Worm (Caenorhabditis elegans) whole organism, young adult: Measurements from ENCODE around the gene spex-3.

Experiments used
- B0261.1 ChIP-seq: sonication (generic microtip); optimal IDR thresholded peaks from 2 replicates; lab custom pipeline; 2016; ENCODE audit warnings: mild to moderate bottlenecking, missing genetic modification characterization, moderate library complexity, missing compliant biosample characterization
- C06A6.2 ChIP-seq: fragments of 200-800 bp; sonication (Bioruptor generic); conservative IDR thresholded peaks from 2 replicates; pipeline ENCODE4 v1.3.6; 2022; ENCODE audit warnings: missing genetic modification characterization, missing compliant biosample characterization
- C17E4.6 ChIP-seq: fragments of 200-800 bp; sonication (Bioruptor generic); IDR thresholded peaks from 2 replicates; pipeline ENCODE4 v1.3.6; 2022; ENCODE audit warnings: missing genetic modification reagents, missing genetic modification characterization, missing compliant biosample characterization
- F52B5.7 ChIP-seq: sonication (generic microtip); optimal IDR thresholded peaks from 2 replicates; lab custom pipeline; 2016; ENCODE audit warnings: mild to moderate bottlenecking, missing genetic modification characterization, missing compliant biosample characterization
- K12H6.12 ChIP-seq: fragments of 200-800 bp; sonication (Bioruptor generic); optimal IDR thresholded peaks from 2 replicates; lab custom pipeline; 2018; ENCODE audit warnings: mild to moderate bottlenecking, missing genetic modification characterization, missing compliant biosample characterization
- T26A5.8 ChIP-seq: sonication (generic microtip); optimal IDR thresholded peaks from 2 replicates; lab custom pipeline; 2016; ENCODE audit warnings: missing genetic modification characterization, missing compliant biosample characterization
- Y53G8AR.9 ChIP-seq: fragments of 200-800 bp; sonication (Bioruptor generic); conservative IDR thresholded peaks from 2 replicates; pipeline ENCODE4 v1.3.6; 2022; ENCODE audit warnings: missing genetic modification reagents, missing genetic modification characterization, missing compliant biosample characterization
- Y56A3A.18 ChIP-seq: fragments of 200-800 bp; sonication (Bioruptor generic); IDR thresholded peaks from 2 replicates; pipeline ENCODE4 v1.3.6; 2022; ENCODE audit warnings: missing genetic modification reagents, missing genetic modification characterization, missing compliant biosample characterization
- Y79H2A.3 ChIP-seq: fragments of 200-800 bp; sonication (Bioruptor generic); conservative IDR thresholded peaks from 2 replicates; pipeline ENCODE4 v1.3.6; 2022; ENCODE audit warnings: missing genetic modification reagents, missing genetic modification characterization, missing compliant biosample characterization
- aptf-3 ChIP-seq: fragments of 200-800 bp; sonication (Bioruptor generic); IDR thresholded peaks from 2 replicates; pipeline ENCODE4 v1.3.6; 2022; ENCODE audit warnings: missing genetic modification characterization, missing compliant biosample characterization
- attf-5 ChIP-seq: fragments of 200-800 bp; sonication (Bioruptor generic); optimal IDR thresholded peaks from 2 replicates; lab custom pipeline; 2018; ENCODE audit warnings: mild to moderate bottlenecking, missing genetic modification characterization, missing compliant biosample characterization
- attf-6 ChIP-seq: fragments of 200-800 bp; sonication (Bioruptor generic); IDR thresholded peaks from 2 replicates; pipeline ENCODE4 v1.3.6; 2022; ENCODE audit warnings: missing genetic modification reagents, missing genetic modification characterization, missing compliant biosample characterization
- bed-1 ChIP-seq: fragments of 200-800 bp; sonication (Bioruptor generic); IDR thresholded peaks from 2 replicates; pipeline ENCODE4 v1.3.6; 2022; ENCODE audit warnings: missing genetic modification reagents, missing genetic modification characterization, missing compliant biosample characterization
- cebp-2 ChIP-seq: fragments of 200-800 bp; sonication (Bioruptor generic); IDR thresholded peaks from 2 replicates; pipeline ENCODE4 v1.3.6; 2022; ENCODE audit warnings: missing genetic modification characterization, missing compliant biosample characterization
- ceh-27 ChIP-seq: fragments of 200-800 bp; sonication (Bioruptor generic); optimal IDR thresholded peaks from 2 replicates; lab custom pipeline; 2018; ENCODE audit warnings: mild to moderate bottlenecking, missing genetic modification characterization, moderate library complexity, missing compliant biosample characterization
- chd-7 ChIP-seq: sonication (generic microtip); optimal IDR thresholded peaks from 2 replicates; lab custom pipeline; 2016; ENCODE audit warnings: mild to moderate bottlenecking, missing genetic modification characterization, moderate library complexity, missing compliant biosample characterization
- dox-1 ChIP-seq: fragments of 200-800 bp; sonication (Bioruptor generic); IDR thresholded peaks from 2 replicates; pipeline ENCODE4 v1.3.6; 2022; ENCODE audit warnings: missing genetic modification reagents, missing genetic modification characterization, missing compliant biosample characterization
- dpff-1 ChIP-seq: sonication (generic microtip); optimal IDR thresholded peaks from 2 replicates; lab custom pipeline; 2017; ENCODE audit warnings: mild to moderate bottlenecking, missing genetic modification characterization, missing compliant biosample characterization
- egl-18 ChIP-seq: fragments of 200-800 bp; sonication (Bioruptor generic); IDR thresholded peaks from 2 replicates; pipeline ENCODE4 v1.3.6; 2022; ENCODE audit warnings: missing genetic modification reagents, missing genetic modification characterization, missing compliant biosample characterization
- egrh-3 ChIP-seq: fragments of 200-800 bp; sonication (Bioruptor generic); IDR thresholded peaks from 2 replicates; pipeline ENCODE4 v1.3.6; 2022; ENCODE audit warnings: missing genetic modification reagents, missing genetic modification characterization, missing compliant biosample characterization
- ets-4 ChIP-seq: fragments of 200-800 bp; sonication (Bioruptor generic); optimal IDR thresholded peaks from 2 replicates; lab custom pipeline; 2018; ENCODE audit warnings: mild to moderate bottlenecking, missing genetic modification characterization, missing compliant biosample characterization
- him-1 ChIP-seq: sonication (generic microtip); optimal IDR thresholded peaks from 2 replicates; lab custom pipeline; 2016; ENCODE audit warnings: missing genotype, missing genetic modification reagents, missing genetic modification characterization, missing compliant biosample characterization
- hlh-26 ChIP-seq: fragments of 200-800 bp; sonication (Bioruptor generic); conservative IDR thresholded peaks from 2 replicates; pipeline ENCODE4 v1.3.6; 2022; ENCODE audit warnings: missing genetic modification reagents, missing genetic modification characterization, missing compliant biosample characterization
- hmg-1.2 ChIP-seq: fragments of 200-800 bp; sonication (Bioruptor generic); IDR thresholded peaks from 2 replicates; pipeline ENCODE4 v1.3.6; 2022; ENCODE audit warnings: missing genetic modification reagents, missing genetic modification characterization, missing compliant biosample characterization
- hsf-1 ChIP-seq: fragments of 200-800 bp; sonication (Bioruptor generic); IDR thresholded peaks from 2 replicates; pipeline ENCODE4 v1.3.6; 2022; ENCODE audit warnings: missing genetic modification reagents, missing genetic modification characterization, missing compliant biosample characterization
- lin-26 ChIP-seq: fragments of 200-800 bp; sonication (Bioruptor generic); IDR thresholded peaks from 2 replicates; pipeline ENCODE4 v1.3.6; 2022; ENCODE audit warnings: missing genetic modification reagents, missing genetic modification characterization, missing compliant biosample characterization
- madf-3 ChIP-seq: fragments of 200-800 bp; sonication (Bioruptor generic); IDR thresholded peaks from 2 replicates; pipeline ENCODE4 v1.3.6; 2022; ENCODE audit warnings: missing genetic modification reagents, missing genetic modification characterization, missing compliant biosample characterization
- madf-8 ChIP-seq: fragments of 200-800 bp; sonication (Bioruptor generic); conservative IDR thresholded peaks from 2 replicates; pipeline ENCODE4 v1.3.6; 2022; ENCODE audit warnings: missing genetic modification reagents, missing genetic modification characterization, missing compliant biosample characterization
- mcd-1 ChIP-seq: fragments of 200-800 bp; sonication (Bioruptor generic); IDR thresholded peaks from 2 replicates; pipeline ENCODE4 v1.3.6; 2022; ENCODE audit warnings: missing genetic modification reagents, missing genetic modification characterization, missing compliant biosample characterization
- mxl-1 ChIP-seq: sonication (generic microtip); optimal IDR thresholded peaks from 2 replicates; lab custom pipeline; 2016; ENCODE audit warnings: missing genetic modification characterization, missing compliant biosample characterization
- nhr-120 ChIP-seq: fragments of 200-800 bp; sonication (Bioruptor generic); IDR thresholded peaks from 2 replicates; pipeline ENCODE4 v1.3.6; 2022; ENCODE audit warnings: missing genetic modification characterization, missing compliant biosample characterization
- nhr-179 ChIP-seq: sonication (generic microtip); optimal IDR thresholded peaks from 2 replicates; lab custom pipeline; 2016; ENCODE audit warnings: mild to moderate bottlenecking, missing genetic modification characterization, missing compliant biosample characterization
- nhr-80 ChIP-seq: sonication (generic microtip); optimal IDR thresholded peaks from 2 replicates; lab custom pipeline; 2016; ENCODE audit warnings: missing genetic modification characterization, missing compliant biosample characterization
- pha-4 ChIP-seq: fragments of 150-350 bp; sonication (generic microtip); optimal IDR thresholded peaks from 2 replicates; lab custom pipeline; 2014; ENCODE audit warnings: missing biosample characterization, missing genetic modification reagents, missing genetic modification characterization
- rcor-1 ChIP-seq: fragments of 200-800 bp; sonication (Bioruptor generic); IDR thresholded peaks from 2 replicates; pipeline ENCODE4 v1.3.6; 2022; ENCODE audit warnings: missing genetic modification reagents, missing genetic modification characterization, missing compliant biosample characterization
- sea-2 ChIP-seq: fragments of 200-800 bp; sonication (Bioruptor generic); IDR thresholded peaks from 2 replicates; pipeline ENCODE4 v1.3.6; 2022; ENCODE audit warnings: missing genetic modification characterization, missing compliant biosample characterization
- snpc-1.1 ChIP-seq: sonication (generic microtip); optimal IDR thresholded peaks from 2 replicates; lab custom pipeline; 2017; ENCODE audit warnings: missing genetic modification characterization, mild to moderate bottlenecking, missing compliant biosample characterization, antibody characterized with exemption, moderate library complexity, missing genotype, missing genetic modification reagents; ENCODE audit not compliant: insufficient read depth
- somi-1 ChIP-seq: fragments of 200-800 bp; sonication (Bioruptor generic); optimal IDR thresholded peaks from 2 replicates; lab custom pipeline; 2018; ENCODE audit warnings: mild to moderate bottlenecking, missing genetic modification characterization, missing compliant biosample characterization
- sptf-2 ChIP-seq: fragments of 200-800 bp; sonication (Bioruptor generic); optimal IDR thresholded peaks from 2 replicates; lab custom pipeline; 2018; ENCODE audit warnings: mild to moderate bottlenecking, missing genetic modification characterization, missing compliant biosample characterization
- tbp1 ChIP-seq: fragments of 200-800 bp; sonication (Bioruptor generic); optimal IDR thresholded peaks from 2 replicates; lab custom pipeline; 2018; ENCODE audit warnings: mild to moderate bottlenecking, missing genetic modification characterization, missing compliant biosample characterization
- tbx-9 ChIP-seq: sonication (generic microtip); optimal IDR thresholded peaks from 2 replicates; lab custom pipeline; 2016; ENCODE audit warnings: borderline replicate concordance, missing genetic modification characterization, inconsistent platforms, missing compliant biosample characterization
- tlf-1 ChIP-seq: fragments of 200-800 bp; sonication (Bioruptor generic); optimal IDR thresholded peaks from 2 replicates; lab custom pipeline; 2018; ENCODE audit warnings: mild to moderate bottlenecking, missing genetic modification characterization, missing compliant biosample characterization
- unc-130 ChIP-seq: sonication (generic microtip); optimal IDR thresholded peaks from 2 replicates; lab custom pipeline; 2016; ENCODE audit warnings: missing genetic modification reagents, missing genetic modification characterization, missing compliant biosample characterization
- xnd-1 ChIP-seq: sonication (generic microtip); optimal IDR thresholded peaks from 2 replicates; lab custom pipeline; 2016; ENCODE audit warnings: missing genotype, missing genetic modification reagents, missing genetic modification characterization, missing compliant biosample characterization
- zim-3 ChIP-seq: sonication (generic microtip); optimal IDR thresholded peaks from 2 replicates; lab custom pipeline; 2017; ENCODE audit warnings: mild to moderate bottlenecking, missing genetic modification characterization, moderate library complexity, missing compliant biosample characterization
- ztf-25 ChIP-seq: fragments of 200-800 bp; sonication (Bioruptor generic); IDR thresholded peaks from 2 replicates; pipeline ENCODE4 v1.3.6; 2022; ENCODE audit warnings: missing genetic modification reagents, missing genetic modification characterization, missing compliant biosample characterization

Gene spex-3

DNA sequence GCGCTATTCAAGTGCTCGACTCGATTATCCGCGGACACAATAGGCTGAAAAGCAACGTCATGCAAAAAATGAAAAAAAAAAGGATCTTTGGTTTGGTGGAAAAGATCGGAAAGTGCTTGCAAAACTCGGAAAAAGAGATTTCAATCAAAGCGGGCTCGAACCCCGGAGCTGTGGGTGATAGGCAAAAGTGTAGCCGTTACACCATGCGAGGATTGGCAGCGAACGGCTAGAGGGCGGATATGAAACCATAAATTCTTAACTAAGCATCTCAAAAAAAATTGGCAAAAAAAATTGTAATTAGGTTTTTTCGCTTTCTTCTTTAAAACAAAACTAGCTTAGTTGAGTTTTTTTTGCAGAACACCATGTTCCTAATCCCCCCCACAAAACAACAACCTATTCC lies 42.2 kb upstream of the spex-3 start (continued):
- TF ChIP-seq Y53G8AR.9 (GFP tag; lab: Robert Waterston, UW) (no peak), tbp1 (GFP tag; lab: Kevin White, UChicago) (peak; percentile 91), T26A5.8 (no peak), nhr-120 (no peak), rcor-1 (no peak), him-1 (tag; lab: Kevin White, UChicago) (peak; percentile 31), dox-1 (GFP tag; lab: Robert Waterston, UW) (no peak), zim-3 (tag; lab: Kevin White, UChicago) (no peak)

- TF ChIP-seq tbp1 (GFP tag; lab: Kevin White, UChicago) (no peak), B0261.1 (peak; percentile 6), nhr-120 (no peak)
These were observed 41.3 kb upstream of the spex-3 start for ce11 chrIII:1743488-1744020.

DNA sequence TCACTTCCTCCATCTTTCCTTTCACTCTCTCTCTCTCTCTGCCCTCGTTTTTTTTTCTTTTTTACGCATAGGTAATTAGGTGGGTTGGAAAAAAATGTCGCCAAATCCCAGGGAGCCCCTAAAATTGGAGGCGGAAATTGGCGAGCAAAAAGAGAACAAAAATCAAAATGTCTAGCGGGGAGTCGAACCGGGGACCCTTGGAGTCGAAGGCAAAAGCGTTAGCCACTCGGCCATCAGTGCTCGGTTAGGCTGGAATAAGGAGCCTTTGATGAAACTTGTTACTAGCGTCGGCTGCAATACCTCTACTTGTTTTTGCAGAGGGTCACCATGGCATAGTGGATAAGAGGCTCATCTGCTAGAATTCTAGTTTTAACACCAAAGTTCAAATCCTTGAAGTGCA lies 40.8 kb upstream of the spex-3 start:
- TF ChIP-seq snpc-1.1 (tag; lab: Kevin White, UChicago) (no peak), somi-1 (GFP tag; lab: Kevin White, UChicago) (no peak), zim-3 (tag; lab: Kevin White, UChicago) (no peak), sptf-2 (GFP tag; lab: Kevin White, UChicago) (no peak), ceh-27 (GFP tag; lab: Kevin White, UChicago) (no peak), hmg-1.2 (0 out of 2 replicates have a peak, but pooled peaks have one; percentile 20), nhr-179 (tag; lab: Kevin White, UChicago) (no peak), Y53G8AR.9 (GFP tag; lab: Robert Waterston, UW) (no peak), C06A6.2 (GFP tag; lab: Robert Waterston, UW) (no peak), B0261.1 (peak; percentile 68), ets-4 (GFP tag; lab: Kevin White, UChicago) (no peak), tbp1 (GFP tag; lab: Kevin White, UChicago) (peak; percentile 86), F52B5.7 (tag; lab: Kevin White, UChicago) (no peak), pha-4 (tag; lab: Kevin White, UChicago) (no peak), madf-3 (GFP tag; lab: Robert Waterston, UW) (no peak), cebp-2 (no peak), chd-7 (peak; percentile 22), nhr-80 (tag; lab: Kevin White, UChicago) (no peak), egrh-3 (GFP tag; lab: Robert Waterston, UW) (no peak), tbx-9 (tag; lab: Kevin White, UChicago) (no peak), C17E4.6 (GFP tag; lab: Robert Waterston, UW) (no peak), bed-1 (GFP tag; lab: Robert Waterston, UW) (no peak), dpff-1 (tag; lab: Kevin White, UChicago) (no peak), K12H6.12 (tag; lab: Kevin White, UChicago) (no peak), lin-26 (GFP tag; lab: Robert Waterston, UW) (peak; percentile 65; the same call in 1 of the 2 replicates), tlf-1 (GFP tag; lab: Kevin White, UChicago) (no peak), attf-5 (no peak), attf-6 (GFP tag; lab: Robert Waterston, UW) (no peak), Y79H2A.3 (GFP tag; lab: Robert Waterston, UW) (no peak), unc-130 (GFP tag; lab: Kevin White, UChicago) (no peak), egl-18 (GFP tag; lab: Robert Waterston, UW) (no peak), xnd-1 (tag; lab: Kevin White, UChicago) (no peak), hlh-26 (GFP tag; lab: Robert Waterston, UW) (no peak), sea-2 (GFP tag; lab: Robert Waterston, UW) (no peak), hsf-1 (GFP tag; lab: Robert Waterston, UW) (0 out of 2 replicates have a peak, but pooled peaks have one; percentile 13), madf-8 (no peak), Y56A3A.18 (GFP tag; lab: Robert Waterston, UW) (no peak), mxl-1 (tag; lab: Kevin White, UChicago) (peak; percentile 7), mcd-1 (GFP tag; lab: Robert Waterston, UW) (peak; percentile 32; the same call in 1 of the 2 replicates), aptf-3 (GFP tag; lab: Robert Waterston, UW) (no peak), ztf-25 (GFP tag; lab: Robert Waterston, UW) (no peak)
